Fruit fly (Drosophila melanogaster): Measurements from ENCODE around the gene rtet.

The rtet gene

dm6 chr3R:21151090-21151870, 43.0 kb downstream of the rtet start (continued):
- TF ChIP-seq Ravus (GFP tag; IDR thresholded peaks at IDR 0.05) (no peak; the same call in 1 of the 2 replicates), vvl (GFP tag; IDR thresholded peaks at IDR 0.05) (peak; percentile 78), CG4328 (GFP tag; optimal IDR thresholded peaks at IDR 0.05) (no peak), H15 (GFP tag; IDR thresholded peaks at IDR 0.05) (0 out of 3 replicates have a peak, but pooled peaks have one; percentile 34), Doc2 (GFP tag; IDR thresholded peaks at IDR 0.05) (no peak), ftz-f1 (GFP tag; optimal IDR thresholded peaks at IDR 0.05) (no peak), chinmo (GFP tag; IDR thresholded peaks at IDR 0.05; ENCODE audit: partially characterized antibody) (peak; percentile 86; the same call in 2 of the 4 replicates), CG34224 (GFP tag; IDR thresholded peaks at IDR 0.05; ENCODE audit: partially characterized antibody) (no peak), vfl (GFP tag; optimal IDR thresholded peaks at IDR 0.05) (no peak), CG8281 (tag; optimal IDR thresholded peaks at IDR 0.05) (no peak), Pdp1 (GFP tag; optimal IDR thresholded peaks at IDR 0.05) (peak; percentile 2 to 55), Sin3A (optimal IDR thresholded peaks at IDR 0.05) (no peak), al (GFP tag; IDR thresholded peaks at IDR 0.05) (peak; percentile 45), B-H2 (GFP tag; optimal IDR thresholded peaks at IDR 0.05) (no peak), CG3163 (GFP tag; optimal IDR thresholded peaks at IDR 0.05) (no peak), dimm (GFP tag; IDR thresholded peaks at IDR 0.05) (no peak), yki (optimal IDR thresholded peaks at IDR 0.05) (no peak), gsb (GFP tag; IDR thresholded peaks at IDR 0.05) (no peak), Hr78 (GFP tag; optimal IDR thresholded peaks at IDR 0.05) (no peak), CG31388 (GFP tag; optimal IDR thresholded peaks at IDR 0.05) (no peak), CG6175 (GFP tag; IDR thresholded peaks at IDR 0.05) (no peak), CG34376 (GFP tag; optimal IDR thresholded peaks at IDR 0.05) (no peak), crp (GFP tag; optimal IDR thresholded peaks at IDR 0.05) (no peak), tll (GFP tag; optimal IDR thresholded peaks at IDR 0.05) (no peak), br (optimal IDR thresholded peaks at IDR 0.05) (no peak), CG12659 (GFP tag; optimal IDR thresholded peaks at IDR 0.05) (peak; percentile 55), ken (GFP tag; IDR thresholded peaks at IDR 0.05) (no peak), Eip74EF (GFP tag; optimal IDR thresholded peaks at IDR 0.05) (peak in 1 of 2 experiments; percentile 34), CG17361 (GFP tag; IDR thresholded peaks at IDR 0.05) (peak; percentile 58; the same call in 2 of the 3 replicates), her (GFP tag; optimal IDR thresholded peaks at IDR 0.05) (no peak), bsh (GFP tag; optimal IDR thresholded peaks at IDR 0.05) (peak in 1 of 2 experiments; percentile 56), CG6689 (GFP tag; IDR thresholded peaks at IDR 0.05) (peak; percentile 53; the same call in 1 of the 2 replicates), H2.0 (GFP tag; IDR thresholded peaks at IDR 0.05) (peak; percentile 52; the same call in 1 of the 2 replicates), bowl (GFP tag; IDR thresholded peaks at IDR 0.05) (no peak), CG1602 (GFP tag; optimal IDR thresholded peaks at IDR 0.05) (no peak), Atf-2 (GFP tag; optimal IDR thresholded peaks at IDR 0.05) (no peak), pan (optimal IDR thresholded peaks at IDR 0.05) (no peak), pan (GFP tag; optimal IDR thresholded peaks at IDR 0.05 in 1 of 2, IDR thresholded peaks at IDR 0.05 in 1 of 2) (peak in 1 of 2 experiments; percentile 79), Scr (GFP tag; IDR thresholded peaks at IDR 0.05; ENCODE audit: partially characterized antibody) (no peak), nau (GFP tag; optimal IDR thresholded peaks at IDR 0.05) (peak; percentile 28), row (GFP tag; IDR thresholded peaks at IDR 0.05) (peak; percentile 76), ewg (GFP tag; optimal IDR thresholded peaks at IDR 0.05) (no peak), CTCF (GFP tag; optimal IDR thresholded peaks at IDR 0.05) (no peak), YL-1 (GFP tag; optimal IDR thresholded peaks at IDR 0.05) (no peak), Xrp1 (GFP tag; IDR thresholded peaks at IDR 0.05) (peak; percentile 56), lilli (GFP tag; optimal IDR thresholded peaks at IDR 0.05) (peak; percentile 55), Deaf1 (tag; optimal IDR thresholded peaks at IDR 0.05) (peak; percentile 1), Myb (GFP tag; optimal IDR thresholded peaks at IDR 0.05) (peak; percentile 2), CG9797 (GFP tag; optimal IDR thresholded peaks at IDR 0.05) (no peak), gfzf (GFP tag; optimal IDR thresholded peaks at IDR 0.05) (no peak)
